Fruit fly (Drosophila melanogaster) whole organism, embryonic: ENCODE data around the gene corto.

Experiments
- Abd-B ChIP-seq: fragments of 200-800 bp; sonication (Bioruptor generic); optimal IDR thresholded peaks from 2 replicates; lab custom pipeline; 2018; ENCODE audit warnings: missing biosample characterization, mild to moderate bottlenecking, missing genetic modification characterization, moderate library complexity
- B-H1 ChIP-seq: fragments of 200-800 bp; sonication (Bioruptor generic); IDR thresholded peaks from 3 replicates; pipeline ENCODE4 v1.3.6; 2022; ENCODE audit warnings: missing biosample characterization, missing genetic modification characterization
- CG10366 ChIP-seq: fragments of 200-800 bp; sonication (Bioruptor generic); IDR thresholded peaks from 2 replicates; pipeline ENCODE4 v1.3.6; 2022; ENCODE audit warnings: missing biosample characterization, missing genetic modification characterization
- CG12744 ChIP-seq: fragments of 200-800 bp; sonication (Bioruptor generic); optimal IDR thresholded peaks from 2 replicates; lab custom pipeline; 2016; ENCODE audit warnings: missing biosample characterization, missing genetic modification characterization
- CG15479 ChIP-seq: fragments of 200-800 bp; sonication (Bioruptor generic); optimal IDR thresholded peaks from 3 replicates; lab custom pipeline; 2019; ENCODE audit warnings: missing biosample characterization, mild to moderate bottlenecking, missing genetic modification characterization, moderate library complexity
- CG15696 ChIP-seq: fragments of 200-800 bp; sonication (Bioruptor generic); optimal IDR thresholded peaks from 2 replicates; lab custom pipeline; 2019; ENCODE audit warnings: missing biosample characterization, mild to moderate bottlenecking, missing genetic modification characterization, moderate library complexity
- CG1602 ChIP-seq: fragments of 200-800 bp; sonication (Bioruptor generic); optimal IDR thresholded peaks from 3 replicates; lab custom pipeline; 2016; ENCODE audit warnings: missing biosample characterization, missing genetic modification characterization
- CG1603 ChIP-seq: fragments of 200-800 bp; sonication (Bioruptor generic); optimal IDR thresholded peaks from 2 replicates; lab custom pipeline; 2019; ENCODE audit warnings: missing biosample characterization, mild to moderate bottlenecking, missing genetic modification characterization, moderate library complexity
- CG16863 ChIP-seq: fragments of 200-800 bp; sonication (Bioruptor generic); optimal IDR thresholded peaks from 3 replicates; lab custom pipeline; 2016; ENCODE audit warnings: missing biosample characterization, missing genetic modification characterization
- CG17385 ChIP-seq: fragments of 200-800 bp; sonication (Bioruptor generic); optimal IDR thresholded peaks from 3 replicates; lab custom pipeline; 2018; ENCODE audit warnings: missing biosample characterization, mild to moderate bottlenecking, missing genetic modification characterization
- CG18262 ChIP-seq: fragments of 200-800 bp; optimal IDR thresholded peaks from 3 replicates; lab custom pipeline; 2019; ENCODE audit warnings: missing biosample characterization, mild to moderate bottlenecking, missing genetic modification characterization, moderate library complexity
- CG2116 ChIP-seq: fragments of 200-800 bp; sonication (Bioruptor generic); optimal IDR thresholded peaks from 3 replicates; lab custom pipeline; 2018; ENCODE audit warnings: missing biosample characterization, mild to moderate bottlenecking, missing genetic modification characterization
- CG2120 ChIP-seq: fragments of 200-800 bp; sonication (Bioruptor generic); optimal IDR thresholded peaks from 3 replicates; lab custom pipeline; 2016; ENCODE audit warnings: missing biosample characterization, missing genetic modification characterization
- CG2678 ChIP-seq: fragments of 200-800 bp; sonication (Bioruptor generic); optimal IDR thresholded peaks from 3 replicates; lab custom pipeline; 2019; ENCODE audit warnings: missing biosample characterization, mild to moderate bottlenecking, missing genetic modification characterization, moderate library complexity
- CG30403 ChIP-seq: fragments of 200-800 bp; sonication (Bioruptor generic); optimal IDR thresholded peaks from 3 replicates; lab custom pipeline; 2016; ENCODE audit warnings: missing biosample characterization, missing genetic modification characterization
- CG6254 ChIP-seq: fragments of 200-800 bp; sonication (Bioruptor generic); optimal IDR thresholded peaks from 3 replicates; lab custom pipeline; 2017; ENCODE audit warnings: mild to moderate bottlenecking, missing biosample characterization, missing genetic modification reagents, missing genetic modification characterization
- CG6813 ChIP-seq: fragments of 200-800 bp; sonication (Bioruptor generic); optimal IDR thresholded peaks from 2 replicates; lab custom pipeline; 2017; ENCODE audit warnings: missing biosample characterization, missing genetic modification characterization, mild to moderate bottlenecking, moderate library complexity, missing genetic modification reagents
- CG7745 ChIP-seq: fragments of 200-800 bp; sonication (Bioruptor generic); optimal IDR thresholded peaks from 2 replicates; lab custom pipeline; 2018; ENCODE audit warnings: missing biosample characterization, mild to moderate bottlenecking, missing genetic modification characterization, moderate library complexity
- CG9797 ChIP-seq: fragments of 200-800 bp; sonication (Bioruptor generic); optimal IDR thresholded peaks from 3 replicates; lab custom pipeline; 2018; ENCODE audit warnings: missing biosample characterization, mild to moderate bottlenecking, missing genetic modification characterization
- Chrac-16 ChIP-seq: fragments of 200-800 bp; sonication (Bioruptor generic); optimal IDR thresholded peaks from 3 replicates; lab custom pipeline; 2016; ENCODE audit warnings: missing biosample characterization, missing genetic modification characterization
- D ChIP-seq, 2 experiments: fragments of 200-800 bp in 1 of 2; fragments of >200 bp in 1 of 2; sonication (Bioruptor generic) in 1 of 2; optimal IDR thresholded peaks; 2 replicates in 1 of 2; 3 replicates in 1 of 2; lab custom pipeline; 2017; ENCODE audit warnings: mild to moderate bottlenecking in 1 of 2, missing biosample characterization in 1 of 2, missing genetic modification characterization in 1 of 2, missing genetic modification reagents in 1 of 2
- Fer2 ChIP-seq: fragments of 200-800 bp; sonication (Bioruptor generic); optimal IDR thresholded peaks from 2 replicates; lab custom pipeline; 2018; ENCODE audit warnings: missing biosample characterization, mild to moderate bottlenecking, missing genetic modification characterization, moderate library complexity
- H2.0 ChIP-seq: fragments of 200-800 bp; sonication (Bioruptor generic); IDR thresholded peaks from 2 replicates; pipeline ENCODE4 v1.3.6; 2022; ENCODE audit warnings: missing biosample characterization, missing genetic modification characterization
- HLHmδ ChIP-seq: fragments of 200-800 bp; sonication (Bioruptor generic); optimal IDR thresholded peaks from 2 replicates; lab custom pipeline; 2018; ENCODE audit warnings: missing biosample characterization, mild to moderate bottlenecking, missing genetic modification characterization, moderate library complexity
- Hey ChIP-seq: fragments of 200-800 bp; sonication (Bioruptor generic); optimal IDR thresholded peaks from 3 replicates; lab custom pipeline; 2018; ENCODE audit warnings: missing biosample characterization, mild to moderate bottlenecking, missing genetic modification characterization
- NC2α ChIP-seq: fragments of 200-800 bp; sonication (Bioruptor generic); optimal IDR thresholded peaks from 2 replicates; lab custom pipeline; 2016; ENCODE audit warnings: missing biosample characterization, missing genetic modification characterization
- Nf-YB ChIP-seq: fragments of 200-800 bp; sonication (Bioruptor generic); optimal IDR thresholded peaks from 3 replicates; lab custom pipeline; 2019; ENCODE audit warnings: missing biosample characterization, mild to moderate bottlenecking, missing genetic modification characterization, moderate library complexity
- Pdp1 ChIP-seq, 2 experiments: fragments of 200-800 bp; sonication (Bioruptor generic); optimal IDR thresholded peaks; 3 replicates each; lab custom pipeline; 2016; ENCODE audit warnings: missing biosample characterization in 2 of 2, missing genetic modification characterization in 2 of 2, mild to moderate bottlenecking in 1 of 2, moderate library complexity in 1 of 2
- Tbp ChIP-seq: fragments of >200 bp; optimal IDR thresholded peaks from 2 replicates; lab custom pipeline; 2018; ENCODE audit warnings: missing biosample characterization, missing genetic modification characterization
- corto ChIP-seq: fragments of 200-800 bp; sonication (Bioruptor generic); optimal IDR thresholded peaks from 2 replicates; lab custom pipeline; 2016; ENCODE audit warnings: missing biosample characterization, mild to moderate bottlenecking, missing genetic modification characterization, moderate library complexity
- crc ChIP-seq: fragments of 200-800 bp; sonication (Bioruptor generic); optimal IDR thresholded peaks from 2 replicates; lab custom pipeline; 2016; ENCODE audit warnings: missing biosample characterization, missing genetic modification characterization
- crp ChIP-seq, 2 experiments: fragments of 200-800 bp; sonication (Bioruptor generic); optimal IDR thresholded peaks; 2 replicates in 1 of 2; 3 replicates in 1 of 2; lab custom pipeline; 2017; ENCODE audit warnings: missing biosample characterization in 2 of 2, missing genetic modification characterization in 2 of 2, mild to moderate bottlenecking in 1 of 2, moderate library complexity in 1 of 2
- dmrt99B ChIP-seq: fragments of 200-800 bp; sonication (Bioruptor generic); optimal IDR thresholded peaks from 2 replicates; lab custom pipeline; 2018; ENCODE audit warnings: missing biosample characterization, mild to moderate bottlenecking, missing genetic modification characterization, moderate library complexity
- ems ChIP-seq: fragments of 200-800 bp; sonication (Bioruptor generic); optimal IDR thresholded peaks from 3 replicates; lab custom pipeline; 2016; ENCODE audit warnings: missing biosample characterization, missing genetic modification characterization
- esg ChIP-seq: fragments of 200-800 bp; sonication (Bioruptor generic); conservative IDR thresholded peaks from 2 replicates; pipeline ENCODE4 v1.3.6; 2022; ENCODE audit warnings: missing biosample characterization, missing genetic modification characterization
- hb ChIP-seq: fragments of 200-800 bp; sonication (Bioruptor generic); IDR thresholded peaks from 3 replicates; pipeline ENCODE4 v1.3.6; 2022; ENCODE audit warnings: missing biosample characterization, missing genetic modification characterization; ENCODE audit not compliant: partially characterized antibody
- insv ChIP-seq, 2 experiments: fragments of 200-800 bp; sonication (Bioruptor generic); optimal IDR thresholded peaks; 3 replicates each; lab custom pipeline; 2016 to 2018; ENCODE audit warnings: missing biosample characterization in 2 of 2, missing genetic modification characterization in 2 of 2
- jing ChIP-seq: fragments of 200-800 bp; sonication (Bioruptor generic); optimal IDR thresholded peaks from 2 replicates; lab custom pipeline; 2018; ENCODE audit warnings: missing biosample characterization, mild to moderate bottlenecking, missing genetic modification characterization
- kah ChIP-seq: fragments of 200-800 bp; sonication (Bioruptor generic); optimal IDR thresholded peaks from 2 replicates; lab custom pipeline; 2018; ENCODE audit warnings: missing biosample characterization, mild to moderate bottlenecking, missing genetic modification characterization
- kay ChIP-seq: fragments of 200-800 bp; sonication (Bioruptor generic); optimal IDR thresholded peaks from 2 replicates; lab custom pipeline; 2016; ENCODE audit warnings: missing biosample characterization, missing genetic modification characterization
- kni ChIP-seq: fragments of 200-800 bp; sonication (Bioruptor generic); optimal IDR thresholded peaks from 3 replicates; lab custom pipeline; 2017; ENCODE audit warnings: mild to moderate bottlenecking, missing biosample characterization, missing genetic modification reagents, missing genetic modification characterization
- nerfin-1 ChIP-seq: fragments of 200-800 bp; sonication (Bioruptor generic); optimal IDR thresholded peaks from 3 replicates; lab custom pipeline; 2019; ENCODE audit warnings: missing biosample characterization, mild to moderate bottlenecking, missing genetic modification characterization, moderate library complexity
- p53 ChIP-seq: fragments of 200-800 bp; sonication (Bioruptor generic); optimal IDR thresholded peaks from 2 replicates; lab custom pipeline; 2016; ENCODE audit warnings: missing biosample characterization, missing genetic modification characterization
- prd ChIP-seq, 3 experiments: fragments of >200 bp in 2 of 3; fragments of 200-800 bp in 1 of 3; sonication (Bioruptor generic) in 1 of 3; optimal IDR thresholded peaks in 2 of 3; IDR thresholded peaks in 1 of 3; 2 replicates in 2 of 3; 3 replicates in 1 of 3; pipeline versions ENCODE4 v1.3.6 to Lab custom; 2017 to 2022; ENCODE audit warnings: missing biosample characterization in 1 of 3, missing genetic modification characterization in 1 of 3
- sens ChIP-seq: fragments of 200-800 bp; sonication (Bioruptor generic); peaks from one replicate; lab custom pipeline; 2016; ENCODE audit warnings: missing biosample characterization, missing genetic modification characterization
- slp2 ChIP-seq: fragments of 200-800 bp; sonication (Bioruptor generic); optimal IDR thresholded peaks from 2 replicates; lab custom pipeline; 2016; ENCODE audit warnings: missing biosample characterization, missing genetic modification characterization
- tup ChIP-seq: fragments of 200-800 bp; sonication (Bioruptor generic); optimal IDR thresholded peaks from 2 replicates; lab custom pipeline; 2016; ENCODE audit warnings: missing biosample characterization, mild to moderate bottlenecking, missing genetic modification characterization, moderate library complexity
- wor ChIP-seq: fragments of 200-800 bp; sonication (Bioruptor generic); IDR thresholded peaks from 2 replicates; pipeline ENCODE4 v1.3.6; 2022; ENCODE audit warnings: missing biosample characterization, missing genetic modification characterization
- zen ChIP-seq: fragments of 200-800 bp; sonication (Bioruptor generic); optimal IDR thresholded peaks from 3 replicates; lab custom pipeline; 2018; ENCODE audit warnings: missing biosample characterization, mild to moderate bottlenecking, missing genetic modification characterization, moderate library complexity

Gene corto

dm6 chr3R:5104212-5104611 is 17.3 kb upstream of the corto start (continued):
- peak; percentile 22 for TF ChIP-seq CG7745 (tag; lab: Kevin White, UChicago)
- no peak for TF ChIP-seq CG16863
- peak; percentile 29 for TF ChIP-seq kni (GFP tag; lab: Kevin White, UChicago)
- no peak for TF ChIP-seq CG10366 (GFP tag; lab: Robert Waterston, UW)
- no peak for TF ChIP-seq kay (GFP tag; lab: Kevin White, UChicago)
- TF ChIP-seq slp2 (GFP tag; lab: Kevin White, UChicago): no peak
- no peak for TF ChIP-seq Abd-B
- no peak for TF ChIP-seq kah
- no peak for TF ChIP-seq NC2α
- TF ChIP-seq CG18262 (tag; lab: Kevin White, UChicago): no peak
- TF ChIP-seq crp (GFP tag; optimal IDR thresholded peaks at IDR 0.05; lab: Kevin White, UChicago): no peak
- TF ChIP-seq ems (GFP tag; lab: Kevin White, UChicago): no peak
- TF ChIP-seq CG17385 (GFP tag; lab: Kevin White, UChicago): peak; percentile 27
- no peak for TF ChIP-seq sens (GFP tag; lab: Kevin White, UChicago)
- TF ChIP-seq CG12744: no peak
- peak; percentile 0 for TF ChIP-seq zen (tag; lab: Kevin White, UChicago)
- TF ChIP-seq D (optimal IDR thresholded peaks at IDR 0.05; lab: Kevin White, UChicago): no peak
- TF ChIP-seq D (GFP tag; optimal IDR thresholded peaks at IDR 0.05; lab: Kevin White, UChicago): no peak
- TF ChIP-seq CG15479 (GFP tag; lab: Kevin White, UChicago): peak; percentile 79
- no peak for TF ChIP-seq hb (GFP tag; lab: Robert Waterston, UW)
- TF ChIP-seq CG6813 (GFP tag; lab: Kevin White, UChicago): peak; percentile 28
- TF ChIP-seq Nf-YB: no peak
- TF ChIP-seq HLHmδ (GFP tag; lab: Kevin White, UChicago): peak; percentile 21
- TF ChIP-seq Tbp (GFP tag; lab: Kevin White, UChicago): no peak
- TF ChIP-seq B-H1 (GFP tag; lab: Robert Waterston, UW): no peak
- no peak for TF ChIP-seq CG1602
- peak; percentile 20 for TF ChIP-seq CG1603 (tag; lab: Kevin White, UChicago)
- no peak for TF ChIP-seq wor (GFP tag; lab: Robert Waterston, UW)
- no peak for TF ChIP-seq jing (GFP tag; lab: Kevin White, UChicago)
- no peak for TF ChIP-seq insv (GFP tag; optimal IDR thresholded peaks at IDR 0.05; lab: Kevin White, UChicago)
- no peak for TF ChIP-seq H2.0 (GFP tag; lab: Robert Waterston, UW)

dm6 chr3R:5103362-5104003 is 16.6 kb upstream of the corto start:
- TF ChIP-seq dmrt99B (tag; lab: Kevin White, UChicago) (peak; percentile 53), Pdp1 (GFP tag; optimal IDR thresholded peaks at IDR 0.05; lab: Kevin White, UChicago) (peak in 1 of 2 experiments; percentile 5), CG2116 (GFP tag; lab: Kevin White, UChicago) (no peak), CG15696 (no peak), CG2678 (tag; lab: Kevin White, UChicago) (peak; percentile 44), p53 (GFP tag; lab: Kevin White, UChicago) (no peak), CG9797 (GFP tag; lab: Kevin White, UChicago) (no peak), prd (optimal IDR thresholded peaks at IDR 0.05; lab: Kevin White, UChicago) (no peak), prd (GFP tag; IDR thresholded peaks at IDR 0.05; lab: Robert Waterston, UW) (peak; percentile 27; the same call in 1 of the 3 replicates), CG2120 (GFP tag; lab: Kevin White, UChicago) (peak; percentile 39), tup (GFP tag; lab: Kevin White, UChicago) (no peak), esg (GFP tag; lab: Robert Waterston, UW) (no peak), nerfin-1 (peak; percentile 26), Chrac-16 (GFP tag; lab: Kevin White, UChicago) (peak; percentile 16), crc (GFP tag; lab: Kevin White, UChicago) (no peak), Fer2 (tag; lab: Kevin White, UChicago) (no peak), CG30403 (peak; percentile 17), CG6254 (peak; percentile 9), corto (GFP tag; lab: Kevin White, UChicago) (peak; percentile 23), Hey (no peak)
